Fruit fly (Drosophila melanogaster) whole organism, embryonic: ENCODE measurements around the gene CG12182.

ENCODE experiments used
- ATbp ChIP-seq: fragments of 200-800 bp; sonication (Bioruptor generic); optimal IDR thresholded peaks from 2 replicates; lab custom pipeline; 2017; ENCODE audit warnings: missing biosample characterization, mild to moderate bottlenecking, missing genetic modification characterization, missing genetic modification reagents
- Antp ChIP-seq: fragments of 200-800 bp; sonication (Bioruptor generic); optimal IDR thresholded peaks from 3 replicates; lab custom pipeline; 2016; ENCODE audit warnings: missing biosample characterization, missing genetic modification characterization
- B-H1 ChIP-seq: fragments of 200-800 bp; sonication (Bioruptor generic); IDR thresholded peaks from 3 replicates; pipeline ENCODE4 v1.3.6; 2022; ENCODE audit warnings: missing biosample characterization, missing genetic modification characterization
- BEAF-32 ChIP-seq: fragments of 200-800 bp; sonication (Bioruptor generic); optimal IDR thresholded peaks from 3 replicates; lab custom pipeline; 2017; ENCODE audit warnings: missing biosample characterization, missing genetic modification characterization, mild to moderate bottlenecking, moderate library complexity, missing genetic modification reagents
- Bdp1 ChIP-seq: fragments of 200-800 bp; sonication (Bioruptor generic); optimal IDR thresholded peaks from 3 replicates; lab custom pipeline; 2016; ENCODE audit warnings: missing biosample characterization, missing genetic modification characterization
- CG10147 ChIP-seq: fragments of 200-800 bp; sonication (Bioruptor generic); optimal IDR thresholded peaks from 2 replicates; lab custom pipeline; 2019; ENCODE audit warnings: missing biosample characterization, mild to moderate bottlenecking, missing genetic modification characterization, moderate library complexity
- CG10959 ChIP-seq: fragments of 200-800 bp; sonication (Bioruptor generic); IDR thresholded peaks from 2 replicates; pipeline ENCODE4 v1.3.6; 2022; ENCODE audit warnings: missing biosample characterization, missing genetic modification characterization
- CG10979 ChIP-seq: fragments of 200-800 bp; sonication (Bioruptor generic); optimal IDR thresholded peaks from 2 replicates; lab custom pipeline; 2018; ENCODE audit warnings: missing biosample characterization, mild to moderate bottlenecking, missing genetic modification characterization, moderate library complexity
- CG11695 ChIP-seq: fragments of 200-800 bp; sonication (Bioruptor generic); IDR thresholded peaks from 3 replicates; pipeline ENCODE4 v1.3.6; 2022; ENCODE audit warnings: missing biosample characterization, missing genetic modification characterization
- CG11723 ChIP-seq: fragments of 200-800 bp; sonication (Bioruptor generic); optimal IDR thresholded peaks from 2 replicates; lab custom pipeline; 2017; ENCODE audit warnings: missing biosample characterization, mild to moderate bottlenecking, missing genetic modification characterization
- CG14014 ChIP-seq: fragments of 200-800 bp; sonication (Bioruptor generic); IDR thresholded peaks from 2 replicates; pipeline ENCODE4 v1.3.6; 2022; ENCODE audit warnings: missing biosample characterization, missing genetic modification characterization
- CG15073 ChIP-seq: fragments of 200-800 bp; sonication (Bioruptor generic); optimal IDR thresholded peaks from 2 replicates; lab custom pipeline; 2016; ENCODE audit warnings: missing biosample characterization, missing genetic modification characterization
- CG1529 ChIP-seq: fragments of 200-800 bp; sonication (Bioruptor generic); optimal IDR thresholded peaks from 3 replicates; lab custom pipeline; 2018; ENCODE audit warnings: missing biosample characterization, missing genetic modification characterization
- CG15479 ChIP-seq: fragments of 200-800 bp; sonication (Bioruptor generic); optimal IDR thresholded peaks from 3 replicates; lab custom pipeline; 2019; ENCODE audit warnings: missing biosample characterization, mild to moderate bottlenecking, missing genetic modification characterization, moderate library complexity
- CG15514 ChIP-seq: fragments of 200-800 bp; sonication (Bioruptor generic); optimal IDR thresholded peaks from 3 replicates; lab custom pipeline; 2017; ENCODE audit warnings: missing biosample characterization, missing genetic modification characterization, mild to moderate bottlenecking, moderate library complexity, missing genetic modification reagents
- CG15696 ChIP-seq: fragments of 200-800 bp; sonication (Bioruptor generic); optimal IDR thresholded peaks from 2 replicates; lab custom pipeline; 2019; ENCODE audit warnings: missing biosample characterization, mild to moderate bottlenecking, missing genetic modification characterization, moderate library complexity
- CG34224 ChIP-seq: fragments of 200-800 bp; sonication (Bioruptor generic); IDR thresholded peaks from 3 replicates; pipeline ENCODE4 v1.3.6; 2022; ENCODE audit warnings: missing biosample characterization, missing genetic modification characterization; ENCODE audit not compliant: partially characterized antibody
- CG3995 ChIP-seq: fragments of 200-800 bp; sonication (Bioruptor generic); optimal IDR thresholded peaks from 3 replicates; lab custom pipeline; 2016; ENCODE audit warnings: missing biosample characterization, missing genetic modification characterization
- CG6683 ChIP-seq: fragments of 200-800 bp; sonication (Bioruptor generic); optimal IDR thresholded peaks from 2 replicates; lab custom pipeline; 2017; ENCODE audit warnings: missing biosample characterization, mild to moderate bottlenecking, missing genetic modification characterization, missing genetic modification reagents
- CG6765 ChIP-seq: fragments of 200-800 bp; sonication (Bioruptor generic); optimal IDR thresholded peaks from 3 replicates; lab custom pipeline; 2017; ENCODE audit warnings: missing biosample characterization, mild to moderate bottlenecking, missing genetic modification characterization
- CG7839 ChIP-seq: fragments of 200-800 bp; sonication (Bioruptor generic); optimal IDR thresholded peaks from 3 replicates; lab custom pipeline; 2018; ENCODE audit warnings: missing biosample characterization, mild to moderate bottlenecking, missing genetic modification characterization, moderate library complexity
- CG7963 ChIP-seq: fragments of 200-800 bp; sonication (Bioruptor generic); IDR thresholded peaks from 3 replicates; pipeline ENCODE4 v1.3.6; 2022; ENCODE audit warnings: missing biosample characterization, missing genetic modification characterization; ENCODE audit not compliant: partially characterized antibody
- CG9876 ChIP-seq: fragments of 200-800 bp; sonication (Bioruptor generic); optimal IDR thresholded peaks from 2 replicates; lab custom pipeline; 2016; ENCODE audit warnings: missing biosample characterization, missing genetic modification characterization
- CHES-1-like ChIP-seq: fragments of 200-800 bp; sonication (Bioruptor generic); optimal IDR thresholded peaks from 2 replicates; lab custom pipeline; 2016; ENCODE audit warnings: missing biosample characterization, missing genetic modification characterization
- Dfd ChIP-seq, 2 experiments: fragments of >200 bp; optimal IDR thresholded peaks; 2 replicates each; lab custom pipeline; 2017; ENCODE audit warnings: missing biosample characterization in 2 of 2, missing genetic modification characterization in 2 of 2
- Dip2 ChIP-seq: fragments of 200-800 bp; sonication (Bioruptor generic); IDR thresholded peaks from 2 replicates; pipeline ENCODE4 v1.3.6; 2022; ENCODE audit warnings: missing biosample characterization, missing genetic modification characterization
- Dll ChIP-seq: fragments of 200-800 bp; sonication (Bioruptor generic); IDR thresholded peaks from 4 replicates; pipeline ENCODE4 v1.3.6; 2022; ENCODE audit warnings: missing biosample characterization, missing genetic modification characterization; ENCODE audit not compliant: partially characterized antibody
- Doc3 ChIP-seq: fragments of 200-800 bp; sonication (Bioruptor generic); IDR thresholded peaks from 3 replicates; pipeline ENCODE4 v1.3.6; 2022; ENCODE audit warnings: missing biosample characterization, missing genetic modification characterization; ENCODE audit not compliant: partially characterized antibody
- Dref ChIP-seq: fragments of 200-800 bp; sonication (Bioruptor generic); IDR thresholded peaks from 2 replicates; pipeline ENCODE4 v1.3.6; 2022; ENCODE audit warnings: missing biosample characterization, missing genetic modification characterization
- HHEX ChIP-seq: fragments of 200-800 bp; sonication (Bioruptor generic); optimal IDR thresholded peaks from 3 replicates; lab custom pipeline; 2017; ENCODE audit warnings: missing biosample characterization, mild to moderate bottlenecking, missing genetic modification characterization, missing genetic modification reagents
- HLHmδ ChIP-seq: fragments of 200-800 bp; sonication (Bioruptor generic); optimal IDR thresholded peaks from 2 replicates; lab custom pipeline; 2018; ENCODE audit warnings: missing biosample characterization, mild to moderate bottlenecking, missing genetic modification characterization, moderate library complexity
- Hr78 ChIP-seq, 2 experiments: fragments of 200-800 bp in 1 of 2; fragments of >200 bp in 1 of 2; sonication (Bioruptor generic) in 1 of 2; optimal IDR thresholded peaks; 2 replicates each; lab custom pipeline; 2017 to 2019; ENCODE audit warnings: missing biosample characterization in 2 of 2, missing genetic modification characterization in 2 of 2, mild to moderate bottlenecking in 1 of 2, moderate library complexity in 1 of 2
- NC2α ChIP-seq: fragments of 200-800 bp; sonication (Bioruptor generic); optimal IDR thresholded peaks from 2 replicates; lab custom pipeline; 2016; ENCODE audit warnings: missing biosample characterization, missing genetic modification characterization
- Six4 ChIP-seq: fragments of 200-800 bp; sonication (Bioruptor generic); optimal IDR thresholded peaks from 2 replicates; lab custom pipeline; 2016; ENCODE audit warnings: missing biosample characterization, missing genetic modification characterization
- az2 ChIP-seq: fragments of 200-800 bp; sonication (Bioruptor generic); optimal IDR thresholded peaks from 3 replicates; lab custom pipeline; 2016; ENCODE audit warnings: missing biosample characterization, missing genetic modification characterization
- chinmo ChIP-seq: fragments of 200-800 bp; sonication (Bioruptor generic); IDR thresholded peaks from 4 replicates; pipeline ENCODE4 v1.3.6; 2022; ENCODE audit warnings: missing biosample characterization, missing genetic modification characterization; ENCODE audit not compliant: partially characterized antibody
- corto ChIP-seq: fragments of 200-800 bp; sonication (Bioruptor generic); optimal IDR thresholded peaks from 2 replicates; lab custom pipeline; 2016; ENCODE audit warnings: missing biosample characterization, mild to moderate bottlenecking, missing genetic modification characterization, moderate library complexity
- crc ChIP-seq: fragments of 200-800 bp; sonication (Bioruptor generic); optimal IDR thresholded peaks from 2 replicates; lab custom pipeline; 2016; ENCODE audit warnings: missing biosample characterization, missing genetic modification characterization
- crp ChIP-seq, 2 experiments: fragments of 200-800 bp; sonication (Bioruptor generic); optimal IDR thresholded peaks; 2 replicates in 1 of 2; 3 replicates in 1 of 2; lab custom pipeline; 2017; ENCODE audit warnings: missing biosample characterization in 2 of 2, missing genetic modification characterization in 2 of 2, mild to moderate bottlenecking in 1 of 2, moderate library complexity in 1 of 2
- dpn ChIP-seq, 2 experiments: fragments of 200-800 bp; sonication (Bioruptor generic); optimal IDR thresholded peaks; 3 replicates each; lab custom pipeline; 2016; ENCODE audit warnings: missing biosample characterization in 2 of 2, missing genetic modification characterization in 2 of 2
- fd3F ChIP-seq: fragments of 200-800 bp; sonication (Bioruptor generic); optimal IDR thresholded peaks from 2 replicates; lab custom pipeline; 2018; ENCODE audit warnings: missing biosample characterization, mild to moderate bottlenecking, missing genetic modification characterization, moderate library complexity
- fru ChIP-seq: fragments of >200 bp; optimal IDR thresholded peaks from 2 replicates; lab custom pipeline; 2017
- gcm ChIP-seq: fragments of 200-800 bp; sonication (Bioruptor generic); optimal IDR thresholded peaks from 2 replicates; lab custom pipeline; 2019; ENCODE audit warnings: missing biosample characterization, mild to moderate bottlenecking, missing genetic modification characterization, moderate library complexity
- hth ChIP-seq: fragments of >200 bp; optimal IDR thresholded peaks from 2 replicates; lab custom pipeline; 2017; ENCODE audit warnings: inconsistent platforms
- mam ChIP-seq: fragments of 200-800 bp; sonication (Bioruptor generic); optimal IDR thresholded peaks from 3 replicates; lab custom pipeline; 2016; ENCODE audit warnings: missing biosample characterization, missing genetic modification characterization
- nerfin-2 ChIP-seq: fragments of 200-800 bp; sonication (Bioruptor generic); IDR thresholded peaks from 2 replicates; pipeline ENCODE4 v1.3.6; 2022; ENCODE audit warnings: missing biosample characterization, missing genetic modification characterization; ENCODE audit not compliant: partially characterized antibody
- pum ChIP-seq: fragments of 200-800 bp; sonication (Bioruptor generic); optimal IDR thresholded peaks from 2 replicates; lab custom pipeline; 2016; ENCODE audit warnings: missing biosample characterization, missing genetic modification characterization
- slp2 ChIP-seq: fragments of 200-800 bp; sonication (Bioruptor generic); optimal IDR thresholded peaks from 2 replicates; lab custom pipeline; 2016; ENCODE audit warnings: missing biosample characterization, missing genetic modification characterization
- wor ChIP-seq: fragments of 200-800 bp; sonication (Bioruptor generic); IDR thresholded peaks from 2 replicates; pipeline ENCODE4 v1.3.6; 2022; ENCODE audit warnings: missing biosample characterization, missing genetic modification characterization

The CG12182 gene

DNA sequence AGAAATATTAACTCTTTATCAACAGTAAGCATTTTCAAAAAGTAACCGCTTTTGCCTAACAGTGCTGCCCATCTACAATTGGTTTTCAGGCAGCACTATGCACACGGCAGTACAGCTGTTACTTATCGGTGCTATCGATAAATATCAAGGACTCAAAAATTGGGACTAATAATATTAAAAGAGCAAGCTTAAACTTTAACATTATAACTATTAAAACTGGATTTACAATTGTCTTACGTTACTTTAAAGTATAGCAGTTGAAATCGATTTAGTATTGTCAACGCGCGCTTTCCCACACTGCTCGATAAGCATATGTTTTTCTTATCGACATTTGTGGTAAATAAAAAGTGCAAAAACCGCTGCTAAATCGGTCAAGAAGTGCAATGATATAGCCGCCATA, 32.0 kb upstream of the CG12182 start, which contains the start of the genes CG42245 and MEP-1 (continued):
- TF ChIP-seq Dref (peak; percentile 84), HLHmδ (GFP tag; lab: Kevin White, UChicago) (no peak), gcm (peak; percentile 17), pum (GFP tag; lab: Kevin White, UChicago) (peak; percentile 37), slp2 (GFP tag; lab: Kevin White, UChicago) (no peak), CHES-1-like (GFP tag; lab: Kevin White, UChicago) (peak; percentile 41), CG10979 (tag; lab: Kevin White, UChicago) (peak; percentile 9), nerfin-2 (GFP tag; lab: Robert Waterston, UW) (peak; percentile 61), B-H1 (no peak), CG15479 (GFP tag; lab: Kevin White, UChicago) (no peak), CG11695 (GFP tag; lab: Robert Waterston, UW) (no peak), HHEX (peak; percentile 48), BEAF-32 (GFP tag; lab: Kevin White, UChicago) (peak; percentile 67), az2 (GFP tag; lab: Kevin White, UChicago) (peak; percentile 37), dpn (GFP tag; optimal IDR thresholded peaks at IDR 0.05; lab: Kevin White, UChicago) (peak; percentile 52 to 61), crc (GFP tag; lab: Kevin White, UChicago) (peak; percentile 14), NC2α (GFP tag; lab: Kevin White, UChicago) (peak; percentile 41), Doc3 (GFP tag; lab: Robert Waterston, UW) (peak; percentile 64), CG7963 (0 out of 3 replicates have a peak, but pooled peaks have one; percentile 14), CG15696 (tag; lab: Kevin White, UChicago) (no peak), CG15073 (GFP tag; lab: Kevin White, UChicago) (no peak), ATbp (GFP tag; lab: Kevin White, UChicago) (peak; percentile 19), CG3995 (GFP tag; lab: Kevin White, UChicago) (peak; percentile 34), wor (GFP tag; lab: Robert Waterston, UW) (no peak), CG6765 (no peak), crp (GFP tag; optimal IDR thresholded peaks at IDR 0.05; lab: Kevin White, UChicago) (peak; percentile 91 to 96), Dll (GFP tag; lab: Robert Waterston, UW) (peak; percentile 75; the same call in 3 of the 4 replicates), fru (lab: Kevin White, UChicago) (no peak), Dip2 (GFP tag; lab: Robert Waterston, UW) (no peak), Bdp1 (GFP tag; lab: Kevin White, UChicago) (peak; percentile 14), CG1529 (GFP tag; lab: Kevin White, UChicago) (peak; percentile 24), Dfd (GFP tag; optimal IDR thresholded peaks at IDR 0.05; lab: Kevin White, UChicago) (no peak), CG14014 (GFP tag; lab: Robert Waterston, UW) (no peak), mam (GFP tag; lab: Kevin White, UChicago) (peak; percentile 34), chinmo (GFP tag; lab: Robert Waterston, UW) (peak; percentile 58; the same call in 1 of the 4 replicates), CG34224 (GFP tag; lab: Robert Waterston, UW) (peak; percentile 41; the same call in 1 of the 3 replicates), Hr78 (GFP tag; optimal IDR thresholded peaks at IDR 0.05; lab: Kevin White, UChicago) (no peak), CG11723 (GFP tag; lab: Kevin White, UChicago) (peak; percentile 42), corto (GFP tag; lab: Kevin White, UChicago) (peak; percentile 20), CG10959 (GFP tag; lab: Robert Waterston, UW) (no peak), CG15514 (GFP tag; lab: Kevin White, UChicago) (peak; percentile 64), CG9876 (GFP tag; lab: Kevin White, UChicago) (no peak), CG10147 (GFP tag; lab: Kevin White, UChicago) (peak; percentile 1), hth (lab: Kevin White, UChicago) (no peak), CG7839 (tag; lab: Kevin White, UChicago) (peak; percentile 48), Antp (GFP tag; lab: Kevin White, UChicago) (peak; percentile 38), CG6683 (no peak), fd3F (GFP tag; lab: Kevin White, UChicago) (no peak), Six4 (GFP tag; lab: Kevin White, UChicago) (peak; percentile 13)
